Fruit fly (Drosophila melanogaster): ENCODE results near the gene Fst.

dm6 chr3R:9595681-9596357 lies 50.1 kb downstream of the Fst start:
- TF ChIP-seq CG7045 (GFP tag; optimal IDR thresholded peaks at IDR 0.05), result no peak
- TF ChIP-seq CG11617 (GFP tag; optimal IDR thresholded peaks at IDR 0.05), result no peak
- no peak for TF ChIP-seq CG1620 (GFP tag; optimal IDR thresholded peaks at IDR 0.05)

Measured in whole organism, adult.